Worm (Caenorhabditis elegans): Measurements from ENCODE around the gene bcmo-1.

- TF ChIP-seq flt-1 (GFP tag; IDR thresholded peaks at IDR 0.05) (no peak), T22C8.4 (GFP tag; IDR thresholded peaks at IDR 0.05) (no peak), med-1 (GFP tag; optimal IDR thresholded peaks at IDR 0.05; ENCODE audit: insufficient read depth) (no peak), ztf-29 (GFP tag; IDR thresholded peaks at IDR 0.05) (no peak), ztf-23 (GFP tag; IDR thresholded peaks at IDR 0.05) (no peak), ref-1 (GFP tag; conservative IDR thresholded peaks at IDR 0.05) (no peak), cog-1 (tag; optimal IDR thresholded peaks at IDR 0.05) (no peak), tab-1 (GFP tag; IDR thresholded peaks at IDR 0.05) (no peak), klf-2 (GFP tag; conservative IDR thresholded peaks at IDR 0.05) (no peak)
Observed at ce11 chrII:12789497-12789896, 41.0 kb upstream of the bcmo-1 start.
